Fruit fly (Drosophila melanogaster) whole organism, embryonic: ENCODE results near the gene Spt3.

Experiments
- Blimp-1 ChIP-seq: fragments of 200-800 bp; sonication (Bioruptor generic); optimal IDR thresholded peaks from 3 replicates; lab custom pipeline; 2018; ENCODE audit warnings: missing biosample characterization, missing genetic modification characterization, mild to moderate bottlenecking, moderate library complexity, missing genetic modification reagents
- CG12155 ChIP-seq: fragments of 200-800 bp; sonication (Bioruptor generic); optimal IDR thresholded peaks from 3 replicates; lab custom pipeline; 2016; ENCODE audit warnings: missing biosample characterization, missing genetic modification characterization
- CG14441 ChIP-seq: fragments of 200-800 bp; sonication (Bioruptor generic); IDR thresholded peaks from 2 replicates; pipeline ENCODE4 v1.3.6; 2022; ENCODE audit warnings: missing biosample characterization, missing genetic modification characterization
- CG2116 ChIP-seq: fragments of 200-800 bp; sonication (Bioruptor generic); optimal IDR thresholded peaks from 3 replicates; lab custom pipeline; 2018; ENCODE audit warnings: missing biosample characterization, mild to moderate bottlenecking, missing genetic modification characterization
- CkIIα-i1 ChIP-seq: fragments of 200-800 bp; sonication (Bioruptor generic); IDR thresholded peaks from 2 replicates; pipeline ENCODE4 v1.3.6; 2022; ENCODE audit warnings: missing biosample characterization, missing genetic modification characterization
- Side ChIP-seq: fragments of 200-800 bp; sonication (Bioruptor generic); optimal IDR thresholded peaks from 2 replicates; lab custom pipeline; 2016; ENCODE audit warnings: missing biosample characterization, missing genetic modification characterization
- Sox102F ChIP-seq: fragments of 200-800 bp; sonication (Bioruptor generic); optimal IDR thresholded peaks from 2 replicates; lab custom pipeline; 2018; ENCODE audit warnings: missing biosample characterization, mild to moderate bottlenecking, missing genetic modification characterization, moderate library complexity
- crc ChIP-seq: fragments of 200-800 bp; sonication (Bioruptor generic); optimal IDR thresholded peaks from 2 replicates; lab custom pipeline; 2016; ENCODE audit warnings: missing biosample characterization, missing genetic modification characterization
- gem ChIP-seq: fragments of 200-800 bp; sonication (Bioruptor generic); optimal IDR thresholded peaks from 2 replicates; lab custom pipeline; 2019; ENCODE audit warnings: missing biosample characterization, mild to moderate bottlenecking, missing genetic modification characterization, moderate library complexity
- pros ChIP-seq: fragments of 200-800 bp; sonication (Bioruptor generic); optimal IDR thresholded peaks from 3 replicates; lab custom pipeline; 2019; ENCODE audit warnings: missing biosample characterization, mild to moderate bottlenecking, missing genetic modification characterization, moderate library complexity

DNA sequence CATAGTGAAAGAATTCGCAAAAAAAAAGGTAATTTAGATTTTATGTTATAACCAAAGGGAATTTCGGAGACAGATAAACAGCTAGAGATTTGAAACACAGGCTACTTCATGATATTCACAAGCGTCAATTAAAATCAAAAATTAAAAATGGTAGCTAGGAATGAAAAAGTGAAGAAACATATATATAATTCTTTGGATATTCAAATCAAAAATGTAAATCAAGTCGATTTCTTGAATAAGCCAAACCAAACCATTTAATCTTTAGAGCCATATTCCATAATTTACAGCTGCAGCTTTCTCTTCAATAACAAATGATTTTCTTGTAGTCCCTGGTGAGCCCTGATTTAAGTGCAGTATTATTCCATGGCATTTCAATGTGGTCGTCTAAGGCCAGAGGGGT, 45.9 kb downstream of the Spt3 start, which contains the start of gene CG14740:
- TF ChIP-seq CG2116 (GFP tag; lab: Kevin White, UChicago) (no peak), Blimp-1 (GFP tag; lab: Kevin White, UChicago) (no peak), gem (tag; lab: Kevin White, UChicago) (no peak), Sox102F (no peak), pros (GFP tag; lab: Kevin White, UChicago) (no peak), crc (GFP tag; lab: Kevin White, UChicago) (no peak), CkIIα-i1 (GFP tag; lab: Robert Waterston, UW) (no peak), CG12155 (GFP tag; lab: Kevin White, UChicago) (no peak), CG14441 (GFP tag; lab: Robert Waterston, UW) (no peak), Side (GFP tag; lab: Kevin White, UChicago) (no peak)
